Worm (Caenorhabditis elegans) whole organism, young adult: ENCODE data around the gene sru-1.

ENCODE experiments used
- B0035.1 ChIP-seq: sonication (generic microtip); optimal IDR thresholded peaks from 2 replicates; lab custom pipeline; 2016; ENCODE audit warnings: missing genetic modification characterization, mild to moderate bottlenecking, missing compliant biosample characterization, missing genotype, missing genetic modification reagents
- D2030.7 ChIP-seq: fragments of 200-800 bp; sonication (Bioruptor generic); IDR thresholded peaks from 2 replicates; pipeline ENCODE4 v1.3.6; 2022; ENCODE audit warnings: missing genetic modification reagents, missing genetic modification characterization, missing compliant biosample characterization
- F10E7.11 ChIP-seq: sonication (generic microtip); optimal IDR thresholded peaks from 2 replicates; lab custom pipeline; 2017; ENCODE audit warnings: mild to moderate bottlenecking, missing genetic modification characterization, moderate library complexity, missing compliant biosample characterization
- F23B12.7 ChIP-seq: sonication (generic microtip); optimal IDR thresholded peaks from 2 replicates; lab custom pipeline; 2017; ENCODE audit warnings: missing genetic modification characterization, mild to moderate bottlenecking, missing compliant biosample characterization, antibody characterized with exemption, moderate library complexity; ENCODE audit not compliant: insufficient read depth
- F37B4.10 ChIP-seq: fragments of 200-800 bp; sonication (Bioruptor generic); IDR thresholded peaks from 2 replicates; pipeline ENCODE4 v1.3.6; 2022; ENCODE audit warnings: missing genetic modification characterization, missing compliant biosample characterization
- K11D2.4 ChIP-seq: fragments of 200-800 bp; sonication (Bioruptor generic); IDR thresholded peaks from 2 replicates; pipeline ENCODE4 v1.3.6; 2022; ENCODE audit warnings: missing genetic modification reagents, missing genetic modification characterization, missing compliant biosample characterization
- K12H6.12 ChIP-seq: fragments of 200-800 bp; sonication (Bioruptor generic); optimal IDR thresholded peaks from 2 replicates; lab custom pipeline; 2018; ENCODE audit warnings: mild to moderate bottlenecking, missing genetic modification characterization, missing compliant biosample characterization
- T26A5.8 ChIP-seq: sonication (generic microtip); optimal IDR thresholded peaks from 2 replicates; lab custom pipeline; 2016; ENCODE audit warnings: missing genetic modification characterization, missing compliant biosample characterization
- Y67H2A.10 ChIP-seq: fragments of 200-800 bp; sonication (Bioruptor generic); conservative IDR thresholded peaks from 2 replicates; pipeline ENCODE4 v1.3.6; 2022; ENCODE audit warnings: missing genetic modification reagents, missing genetic modification characterization, missing compliant biosample characterization
- ZK185.1 ChIP-seq: sonication (generic microtip); optimal IDR thresholded peaks from 2 replicates; lab custom pipeline; 2016; ENCODE audit warnings: mild to moderate bottlenecking, missing genetic modification characterization, missing compliant biosample characterization; ENCODE audit not compliant: poor library complexity, severe bottlenecking
- aptf-2 ChIP-seq: fragments of 200-800 bp; sonication (Bioruptor generic); conservative IDR thresholded peaks from 2 replicates; pipeline ENCODE4 v1.3.6; 2022; ENCODE audit warnings: missing genetic modification reagents, missing genetic modification characterization, missing compliant biosample characterization
- aptf-3 ChIP-seq: fragments of 200-800 bp; sonication (Bioruptor generic); IDR thresholded peaks from 2 replicates; pipeline ENCODE4 v1.3.6; 2022; ENCODE audit warnings: missing genetic modification characterization, missing compliant biosample characterization
- ccch-3 ChIP-seq: fragments of 200-800 bp; sonication (Bioruptor generic); optimal IDR thresholded peaks from 2 replicates; lab custom pipeline; 2018; ENCODE audit warnings: mild to moderate bottlenecking, missing genetic modification characterization, missing compliant biosample characterization
- cebp-1 ChIP-seq, 2 experiments: fragments of 200-800 bp in 1 of 2; sonication (Bioruptor generic) in 1 of 2; sonication (generic microtip) in 1 of 2; IDR thresholded peaks in 1 of 2; optimal IDR thresholded peaks in 1 of 2; 2 replicates each; pipeline versions ENCODE4 v1.3.6 to Lab custom; 2017 to 2022; ENCODE audit warnings: missing compliant biosample characterization in 2 of 2, missing genetic modification characterization in 2 of 2, mild to moderate bottlenecking in 1 of 2, missing genetic modification reagents in 1 of 2, moderate library complexity in 1 of 2
- cebp-2 ChIP-seq: fragments of 200-800 bp; sonication (Bioruptor generic); IDR thresholded peaks from 2 replicates; pipeline ENCODE4 v1.3.6; 2022; ENCODE audit warnings: missing genetic modification characterization, missing compliant biosample characterization
- ceh-100 ChIP-seq: fragments of 200-800 bp; sonication (Bioruptor generic); IDR thresholded peaks from 2 replicates; pipeline ENCODE4 v1.3.6; 2022; ENCODE audit warnings: missing genetic modification reagents, missing genetic modification characterization, missing compliant biosample characterization
- ceh-58 ChIP-seq: fragments of 200-800 bp; sonication (Bioruptor generic); IDR thresholded peaks from 2 replicates; pipeline ENCODE4 v1.3.6; 2022; ENCODE audit warnings: missing genetic modification characterization, missing compliant biosample characterization
- ceh-91 ChIP-seq: fragments of 200-800 bp; sonication (Bioruptor generic); IDR thresholded peaks from 2 replicates; pipeline ENCODE4 v1.3.6; 2022; ENCODE audit warnings: missing genetic modification reagents, missing genetic modification characterization, missing compliant biosample characterization
- dox-1 ChIP-seq: fragments of 200-800 bp; sonication (Bioruptor generic); IDR thresholded peaks from 2 replicates; pipeline ENCODE4 v1.3.6; 2022; ENCODE audit warnings: missing genetic modification reagents, missing genetic modification characterization, missing compliant biosample characterization
- hlh-12 ChIP-seq: sonication (generic microtip); optimal IDR thresholded peaks from 2 replicates; lab custom pipeline; 2016; ENCODE audit warnings: missing genetic modification characterization, missing compliant biosample characterization
- lin-26 ChIP-seq: fragments of 200-800 bp; sonication (Bioruptor generic); IDR thresholded peaks from 2 replicates; pipeline ENCODE4 v1.3.6; 2022; ENCODE audit warnings: missing genetic modification reagents, missing genetic modification characterization, missing compliant biosample characterization
- lin-40 ChIP-seq: sonication (generic microtip); optimal IDR thresholded peaks from 2 replicates; lab custom pipeline; 2016; ENCODE audit warnings: missing genetic modification characterization, mild to moderate bottlenecking, missing compliant biosample characterization, missing genotype, missing genetic modification reagents
- lin-54 ChIP-seq: fragments of 200-800 bp; sonication (Bioruptor generic); optimal IDR thresholded peaks from 2 replicates; lab custom pipeline; 2018; ENCODE audit warnings: mild to moderate bottlenecking, missing genetic modification characterization, missing compliant biosample characterization
- lsy-27 ChIP-seq: sonication (generic microtip); optimal IDR thresholded peaks from 2 replicates; lab custom pipeline; 2017; ENCODE audit warnings: missing genetic modification characterization, mild to moderate bottlenecking, missing compliant biosample characterization, antibody characterized with exemption, missing genotype, borderline replicate concordance; ENCODE audit not compliant: insufficient read depth
- madf-10 ChIP-seq: sonication (generic microtip); optimal IDR thresholded peaks from 2 replicates; lab custom pipeline; 2016; ENCODE audit warnings: mild to moderate bottlenecking, missing genetic modification characterization, missing compliant biosample characterization
- madf-8 ChIP-seq: fragments of 200-800 bp; sonication (Bioruptor generic); conservative IDR thresholded peaks from 2 replicates; pipeline ENCODE4 v1.3.6; 2022; ENCODE audit warnings: missing genetic modification reagents, missing genetic modification characterization, missing compliant biosample characterization
- nhr-179 ChIP-seq: sonication (generic microtip); optimal IDR thresholded peaks from 2 replicates; lab custom pipeline; 2016; ENCODE audit warnings: mild to moderate bottlenecking, missing genetic modification characterization, missing compliant biosample characterization
- nhr-27 ChIP-seq: fragments of 200-800 bp; sonication (Bioruptor generic); optimal IDR thresholded peaks from 2 replicates; lab custom pipeline; 2018; ENCODE audit warnings: mild to moderate bottlenecking, missing genetic modification characterization, moderate library complexity, missing compliant biosample characterization
- nhr-80 ChIP-seq: sonication (generic microtip); optimal IDR thresholded peaks from 2 replicates; lab custom pipeline; 2016; ENCODE audit warnings: missing genetic modification characterization, missing compliant biosample characterization
- nhr-90 ChIP-seq: sonication (generic microtip); optimal IDR thresholded peaks from 2 replicates; lab custom pipeline; 2016; ENCODE audit warnings: missing genotype, mild to moderate bottlenecking, missing genetic modification characterization, missing compliant biosample characterization
- snpc-1.1 ChIP-seq: sonication (generic microtip); optimal IDR thresholded peaks from 2 replicates; lab custom pipeline; 2017; ENCODE audit warnings: missing genetic modification characterization, mild to moderate bottlenecking, missing compliant biosample characterization, antibody characterized with exemption, moderate library complexity, missing genotype, missing genetic modification reagents; ENCODE audit not compliant: insufficient read depth
- snpc-3.4 ChIP-seq: sonication (generic microtip); optimal IDR thresholded peaks from 2 replicates; lab custom pipeline; 2017; ENCODE audit warnings: missing genetic modification characterization, mild to moderate bottlenecking, missing compliant biosample characterization, antibody characterized with exemption, moderate library complexity, missing genotype, missing genetic modification reagents
- snpc-4 ChIP-seq, 5 experiments: fragments of 150-350 bp in 1 of 5; sonication (generic microtip) in 4 of 5; optimal IDR thresholded peaks; 2 replicates each; lab custom pipeline; 2014 to 2018; ENCODE audit warnings: missing genetic modification characterization in 5 of 5, missing biosample characterization in 3 of 5, antibody characterized with exemption in 2 of 5, mild to moderate bottlenecking in 2 of 5, missing compliant biosample characterization in 2 of 5, missing genotype in 2 of 5, moderate library complexity in 2 of 5, missing genetic modification reagents in 1 of 5
- tbp1 ChIP-seq: fragments of 200-800 bp; sonication (Bioruptor generic); optimal IDR thresholded peaks from 2 replicates; lab custom pipeline; 2018; ENCODE audit warnings: mild to moderate bottlenecking, missing genetic modification characterization, missing compliant biosample characterization
- tbx-9 ChIP-seq: sonication (generic microtip); optimal IDR thresholded peaks from 2 replicates; lab custom pipeline; 2016; ENCODE audit warnings: borderline replicate concordance, missing genetic modification characterization, inconsistent platforms, missing compliant biosample characterization
- unc-62 ChIP-seq: fragments of 150-350 bp; optimal IDR thresholded peaks from 2 replicates; lab custom pipeline; 2014; ENCODE audit warnings: missing biosample characterization, missing genetic modification reagents, missing genetic modification characterization
- xnd-1 ChIP-seq: sonication (generic microtip); optimal IDR thresholded peaks from 2 replicates; lab custom pipeline; 2016; ENCODE audit warnings: missing genotype, missing genetic modification reagents, missing genetic modification characterization, missing compliant biosample characterization
- zim-3 ChIP-seq: sonication (generic microtip); optimal IDR thresholded peaks from 2 replicates; lab custom pipeline; 2017; ENCODE audit warnings: mild to moderate bottlenecking, missing genetic modification characterization, moderate library complexity, missing compliant biosample characterization
- ztf-18 ChIP-seq: sonication (generic microtip); optimal IDR thresholded peaks from 2 replicates; lab custom pipeline; 2016; ENCODE audit warnings: missing genotype, mild to moderate bottlenecking, missing genetic modification characterization, missing compliant biosample characterization
- ztf-22 ChIP-seq: fragments of 200-800 bp; sonication (Bioruptor generic); optimal IDR thresholded peaks from 2 replicates; lab custom pipeline; 2018; ENCODE audit warnings: mild to moderate bottlenecking, missing genetic modification characterization, moderate library complexity, missing compliant biosample characterization
- ztf-26 ChIP-seq: sonication (generic microtip); optimal IDR thresholded peaks from 2 replicates; lab custom pipeline; 2017; ENCODE audit warnings: missing genetic modification characterization, missing compliant biosample characterization
- ztf-3 ChIP-seq: fragments of 200-800 bp; sonication (Bioruptor generic); optimal IDR thresholded peaks from 2 replicates; lab custom pipeline; 2018; ENCODE audit warnings: mild to moderate bottlenecking, missing genetic modification characterization, missing compliant biosample characterization

The sru-1 gene

ce11 chrIV:9513360-9513777 is 25.0 kb downstream of the sru-1 start (continued):
- TF ChIP-seq lin-54 (GFP tag; lab: Kevin White, UChicago) = peak; percentile 3
- no peak for TF ChIP-seq ZK185.1
- TF ChIP-seq snpc-4 (GFP tag; optimal IDR thresholded peaks at IDR 0.05; lab: Kevin White, UChicago) = peak; percentile 72
- peak; percentile 69 to 87 (median 85) for TF ChIP-seq snpc-4 (tag; optimal IDR thresholded peaks at IDR 0.05; lab: Kevin White, UChicago)
- no peak for TF ChIP-seq ztf-26
- TF ChIP-seq lin-40 (tag; lab: Kevin White, UChicago) = no peak
- no peak for TF ChIP-seq cebp-1 (GFP tag; IDR thresholded peaks at IDR 0.05; lab: Robert Waterston, UW)
- TF ChIP-seq cebp-1 (tag; optimal IDR thresholded peaks at IDR 0.05; lab: Kevin White, UChicago) = peak; percentile 67
- no peak for TF ChIP-seq nhr-27 (tag; lab: Kevin White, UChicago)
- no peak for TF ChIP-seq ztf-18 (tag; lab: Kevin White, UChicago)
- no peak for TF ChIP-seq madf-10 (tag; lab: Kevin White, UChicago)
- TF ChIP-seq zim-3 (tag; lab: Kevin White, UChicago) = no peak
- no peak for TF ChIP-seq dox-1
- no peak for TF ChIP-seq K12H6.12
- TF ChIP-seq nhr-80 = peak; percentile 69
- peak; percentile 86 for TF ChIP-seq snpc-1.1 (tag; lab: Kevin White, UChicago)
- TF ChIP-seq ceh-100 (GFP tag; lab: Robert Waterston, UW) = no peak
- no peak for TF ChIP-seq Y67H2A.10 (GFP tag; lab: Robert Waterston, UW)
- TF ChIP-seq F10E7.11 (tag; lab: Kevin White, UChicago) = no peak
- TF ChIP-seq F37B4.10 (GFP tag; lab: Robert Waterston, UW) = no peak
- no peak for TF ChIP-seq nhr-179
- TF ChIP-seq tbp1 = peak; percentile 17
- TF ChIP-seq D2030.7 = no peak
- no peak for TF ChIP-seq unc-62 (GFP tag; lab: Kevin White, UChicago)
- TF ChIP-seq F23B12.7 (tag; lab: Kevin White, UChicago) = no peak
- TF ChIP-seq lin-26 (GFP tag; lab: Robert Waterston, UW) = no peak
- TF ChIP-seq madf-8 (GFP tag; lab: Robert Waterston, UW) = peak; percentile 32; the same call in 1 of the 2 replicates
- TF ChIP-seq snpc-3.4 (tag; lab: Kevin White, UChicago) = peak; percentile 22
- no peak for TF ChIP-seq cebp-2 (GFP tag; lab: Robert Waterston, UW)
- TF ChIP-seq aptf-3 = no peak
- TF ChIP-seq T26A5.8 (tag; lab: Kevin White, UChicago) = no peak
- no peak for TF ChIP-seq lsy-27 (tag; lab: Kevin White, UChicago)
- TF ChIP-seq ztf-3 (GFP tag; lab: Kevin White, UChicago) = no peak
- TF ChIP-seq ceh-91 (GFP tag; lab: Robert Waterston, UW) = no peak
- TF ChIP-seq ccch-3 = no peak
- no peak for TF ChIP-seq K11D2.4 (GFP tag; lab: Robert Waterston, UW)
- no peak for TF ChIP-seq ceh-58 (GFP tag; lab: Robert Waterston, UW)
- TF ChIP-seq xnd-1 (tag; lab: Kevin White, UChicago) = no peak
- TF ChIP-seq tbx-9 (tag; lab: Kevin White, UChicago) = no peak
- no peak for TF ChIP-seq ztf-22 (GFP tag; lab: Kevin White, UChicago)
- peak; percentile 23 for TF ChIP-seq nhr-90
- TF ChIP-seq B0035.1 (tag; lab: Kevin White, UChicago) = no peak
- TF ChIP-seq hlh-12 (tag; lab: Kevin White, UChicago) = no peak
- no peak for TF ChIP-seq aptf-2
